Fruit fly (Drosophila melanogaster): Measurements from ENCODE around the gene CG34382.

The CG34382 gene

DNA sequence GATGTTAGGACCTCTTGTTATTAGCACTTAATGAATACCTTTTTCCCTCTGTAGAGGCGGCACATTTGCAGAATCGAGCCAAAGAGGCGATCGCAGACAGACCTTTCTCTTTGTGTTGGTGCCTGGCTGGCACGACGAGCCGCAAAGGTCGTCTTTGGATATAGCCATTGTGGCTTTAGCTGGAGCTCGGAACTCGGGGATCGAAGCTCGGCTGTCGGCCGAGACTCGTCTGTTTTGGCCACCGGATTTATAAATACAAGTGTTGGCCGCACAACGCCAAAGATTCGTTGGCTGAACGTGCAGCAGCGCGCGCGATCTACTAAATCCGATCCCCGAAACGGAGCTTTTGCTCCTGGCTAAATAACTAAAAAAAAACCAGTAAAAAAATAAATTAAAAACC, at the start of gene CG34382:
Gene CG34382, plus strand, starts transcription at position 301 of the 400 bp plus-strand sequence.
- TF ChIP-seq Dfd (GFP tag; optimal IDR thresholded peaks at IDR 0.05) (no peak), Vsx2 (GFP tag; optimal IDR thresholded peaks at IDR 0.05; ENCODE audit: partially characterized antibody) (no peak), OdsH (GFP tag; optimal IDR thresholded peaks at IDR 0.05) (no peak), fru (GFP tag; optimal IDR thresholded peaks at IDR 0.05) (no peak), Rel (GFP tag; optimal IDR thresholded peaks at IDR 0.05) (no peak), Rel (tag; optimal IDR thresholded peaks at IDR 0.05) (no peak), rgr (GFP tag; optimal IDR thresholded peaks at IDR 0.05) (no peak), N (GFP tag; optimal IDR thresholded peaks at IDR 0.05) (no peak), tai (GFP tag; optimal IDR thresholded peaks at IDR 0.05) (no peak), CG32264 (GFP tag; optimal IDR thresholded peaks at IDR 0.05) (no peak), sv (GFP tag; optimal IDR thresholded peaks at IDR 0.05) (no peak), sage (GFP tag; optimal IDR thresholded peaks at IDR 0.05) (no peak), Hnf4 (GFP tag; optimal IDR thresholded peaks at IDR 0.05) (no peak), dl (GFP tag; optimal IDR thresholded peaks at IDR 0.05; ENCODE audit: insufficient read depth in 1 of 2, partially characterized antibody in 2 of 2) (no peak), Abd-B (GFP tag; optimal IDR thresholded peaks at IDR 0.05) (no peak), CG9705 (GFP tag; optimal IDR thresholded peaks at IDR 0.05) (no peak), Jra (GFP tag; optimal IDR thresholded peaks at IDR 0.05) (no peak)

DNA sequence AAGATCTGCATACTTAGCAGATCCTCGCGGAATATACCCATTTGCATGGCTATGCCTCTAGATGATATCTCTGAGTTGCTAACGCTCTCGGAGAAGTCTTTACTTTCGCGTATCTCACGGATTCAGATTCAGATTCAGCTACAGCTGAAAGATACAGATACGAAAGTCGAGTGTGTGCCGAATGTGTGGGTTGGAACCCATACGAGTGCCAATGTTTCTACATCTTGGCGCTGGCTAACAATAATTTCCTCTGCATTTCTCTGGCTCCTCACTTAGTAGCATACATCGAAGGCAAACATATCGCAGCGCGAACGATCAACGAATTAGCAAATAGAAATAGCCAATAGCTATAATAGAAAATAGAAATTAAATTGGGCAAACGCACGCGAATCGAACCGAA, 49.6 kb upstream of the CG34382 start:
- TF ChIP-seq fru (GFP tag; optimal IDR thresholded peaks at IDR 0.05), result no peak
- TF ChIP-seq Sp1 (GFP tag; optimal IDR thresholded peaks at IDR 0.05), result no peak
- no peak for TF ChIP-seq dl (GFP tag; optimal IDR thresholded peaks at IDR 0.05; ENCODE audit: insufficient read depth in 1 of 2, partially characterized antibody in 2 of 2)
- no peak for TF ChIP-seq tai (GFP tag; optimal IDR thresholded peaks at IDR 0.05)
- no peak for TF ChIP-seq sage (GFP tag; optimal IDR thresholded peaks at IDR 0.05)
- TF ChIP-seq Mio (GFP tag; optimal IDR thresholded peaks at IDR 0.05), result no peak
- TF ChIP-seq Dif (GFP tag; optimal IDR thresholded peaks at IDR 0.05; ENCODE audit: partially characterized antibody), result no peak
- no peak for TF ChIP-seq Rel (GFP tag; optimal IDR thresholded peaks at IDR 0.05)
- no peak for TF ChIP-seq Rel (tag; optimal IDR thresholded peaks at IDR 0.05)
- TF ChIP-seq CG32264 (GFP tag; optimal IDR thresholded peaks at IDR 0.05), result no peak
- TF ChIP-seq Vsx2 (GFP tag; optimal IDR thresholded peaks at IDR 0.05; ENCODE audit: partially characterized antibody), result no peak
- TF ChIP-seq rgr (GFP tag; optimal IDR thresholded peaks at IDR 0.05), result no peak
- no peak for TF ChIP-seq brk (GFP tag; optimal IDR thresholded peaks at IDR 0.05)
- TF ChIP-seq Dfd (GFP tag; optimal IDR thresholded peaks at IDR 0.05), result no peak
- TF ChIP-seq Hr78 (GFP tag; optimal IDR thresholded peaks at IDR 0.05), result no peak

DNA sequence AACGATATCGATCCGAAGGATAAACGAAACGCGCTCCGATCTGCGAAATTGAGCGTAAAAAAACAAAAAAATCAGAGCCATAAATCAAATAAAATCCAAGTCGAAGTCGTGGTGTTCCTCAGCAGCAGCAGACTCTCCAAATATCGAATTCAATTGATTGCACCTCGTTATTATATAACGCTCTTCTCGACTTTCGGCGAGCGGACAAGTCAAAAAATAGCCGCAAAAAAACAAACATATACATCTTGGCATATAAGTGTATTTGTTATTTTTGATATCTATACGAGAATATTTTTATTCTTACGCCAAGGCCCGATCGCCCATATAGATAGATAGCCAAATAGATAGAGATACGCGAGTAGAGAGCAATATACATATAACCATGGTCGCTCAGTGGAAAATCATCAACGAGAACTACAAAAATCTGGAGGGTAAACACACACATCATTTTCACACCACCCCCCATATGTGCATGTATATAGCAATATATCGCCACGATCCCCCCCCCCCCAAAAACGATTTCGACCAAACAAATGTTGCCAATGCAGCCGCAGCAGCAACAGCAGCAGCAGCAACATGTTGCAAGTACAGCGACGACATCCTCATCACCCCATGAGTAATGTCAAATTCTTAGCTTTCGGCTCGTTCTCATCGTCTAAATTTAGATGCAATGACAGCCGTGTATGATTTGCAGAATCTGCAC, 49.0 kb upstream of the CG34382 start:
- TF ChIP-seq sage (GFP tag; optimal IDR thresholded peaks at IDR 0.05), result no peak
- no peak for TF ChIP-seq sv (GFP tag; optimal IDR thresholded peaks at IDR 0.05)
- TF ChIP-seq Dfd (GFP tag; optimal IDR thresholded peaks at IDR 0.05), result peak; percentile 2

DNA sequence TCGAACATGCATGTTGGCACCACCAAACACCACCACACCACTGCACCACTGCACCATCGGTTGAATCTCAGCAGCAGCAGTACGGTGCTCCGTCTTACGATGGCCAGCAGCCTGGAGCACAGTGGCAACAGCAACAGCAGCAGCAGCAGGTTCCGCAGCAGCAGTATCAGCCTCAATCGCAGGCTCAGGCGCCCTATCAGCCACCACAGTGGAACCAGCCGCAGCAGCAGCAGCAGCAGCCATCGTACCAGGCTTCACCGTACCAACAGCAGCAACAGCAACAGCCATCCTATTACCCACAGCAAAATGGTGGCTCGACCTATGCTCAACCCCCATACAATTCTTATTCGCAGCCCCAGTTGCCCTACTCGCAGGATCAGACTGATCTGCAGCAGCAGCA, 46.7 kb upstream of the CG34382 start:
- TF ChIP-seq ey (GFP tag; optimal IDR thresholded peaks at IDR 0.05) (no peak), Dfd (GFP tag; optimal IDR thresholded peaks at IDR 0.05) (peak; percentile 93), dl (GFP tag; optimal IDR thresholded peaks at IDR 0.05; ENCODE audit: insufficient read depth in 1 of 2, partially characterized antibody in 2 of 2) (no peak)

DNA sequence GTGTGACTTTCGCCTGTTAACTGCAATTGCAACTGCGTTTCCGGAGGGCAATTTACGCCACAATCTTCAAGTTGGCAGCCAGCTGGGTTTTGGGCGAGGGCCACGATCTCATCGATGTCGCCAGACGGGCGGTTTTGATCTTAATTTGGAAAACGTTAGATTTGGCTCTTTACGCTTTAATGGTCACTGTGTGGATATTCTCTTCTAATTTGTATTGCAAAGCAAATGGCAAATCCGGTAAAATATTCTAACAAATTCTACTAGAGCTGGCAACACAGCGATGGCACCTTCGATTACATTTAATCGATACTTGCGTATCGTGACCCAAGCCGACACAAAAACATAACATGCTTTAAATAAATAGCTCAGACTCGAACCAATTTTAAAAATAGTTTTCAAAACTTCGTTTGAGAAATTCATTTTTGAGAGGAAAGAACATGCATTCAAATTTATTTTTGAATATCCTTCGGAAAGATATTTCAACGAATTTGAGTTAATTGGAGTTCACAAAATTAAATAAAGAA, 42.2 kb upstream of the CG34382 start, which contains the start of gene I-2:
Gene I-2, minus strand, starts transcription at position 282 of the 524 bp plus-strand sequence.
- TF ChIP-seq Jra (GFP tag; optimal IDR thresholded peaks at IDR 0.05) (no peak), woc (GFP tag; optimal IDR thresholded peaks at IDR 0.05) (no peak), Abd-B (GFP tag; optimal IDR thresholded peaks at IDR 0.05) (no peak), lola (GFP tag; optimal IDR thresholded peaks at IDR 0.05) (no peak), brk (GFP tag; optimal IDR thresholded peaks at IDR 0.05) (no peak), h (GFP tag; optimal IDR thresholded peaks at IDR 0.05) (no peak), dmrt93B (GFP tag; optimal IDR thresholded peaks at IDR 0.05) (no peak), dsf (GFP tag; optimal IDR thresholded peaks at IDR 0.05; ENCODE audit: borderline replicate concordance) (no peak)

DNA sequence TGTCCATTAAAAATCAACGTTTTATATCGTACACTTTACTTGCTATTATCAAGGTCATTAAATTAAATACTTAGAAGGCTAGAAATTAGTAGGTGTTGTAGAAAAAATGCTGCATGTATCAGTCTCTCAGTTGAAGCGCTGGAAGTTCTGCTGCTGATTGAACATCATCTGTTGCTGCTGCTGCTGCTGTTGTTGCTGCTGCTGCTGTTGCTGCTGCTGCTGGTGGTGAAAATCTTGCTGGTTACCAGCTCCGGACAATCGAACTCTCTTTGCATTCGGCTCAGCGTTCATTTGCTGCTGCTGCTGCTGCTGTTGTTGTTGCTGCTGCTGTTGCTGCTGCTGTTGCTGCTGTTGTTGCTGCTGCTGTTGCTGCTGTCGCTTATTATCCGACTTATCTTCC, 41.7 kb upstream of the CG34382 start:
- TF ChIP-seq GATAd (GFP tag; optimal IDR thresholded peaks at IDR 0.05) (no peak), Dfd (GFP tag; optimal IDR thresholded peaks at IDR 0.05) (peak; percentile 92)
